Worm (Caenorhabditis elegans): ENCODE data around the gene nspb-8.
A peak's percentile ranks its signal among the peaks of the same experiment; 100 is the strongest.

The nspb-8 gene

DNA sequence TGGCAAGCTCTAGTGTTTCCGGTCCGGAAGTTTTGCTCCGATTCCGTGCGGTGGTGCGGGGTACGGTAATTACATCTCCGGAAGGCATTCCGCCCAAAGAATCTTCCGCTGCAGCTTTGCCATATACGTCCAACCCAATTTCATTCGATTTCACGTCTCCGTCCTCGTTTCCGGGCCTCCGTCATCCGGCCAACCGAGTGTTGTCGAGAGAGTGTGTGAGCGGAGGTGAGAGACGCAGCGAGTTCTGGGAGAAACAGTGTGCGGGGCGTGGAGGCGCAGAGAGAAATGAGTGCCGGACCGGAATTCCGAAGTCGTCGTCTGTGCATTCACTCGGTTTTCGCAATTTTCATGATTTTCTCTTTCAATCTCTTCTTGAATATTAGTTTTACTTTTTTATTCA lies 11.1 kb downstream of the nspb-8 start (continued):
- peak; percentile 48 for TF ChIP-seq nhr-71 (tag; optimal IDR thresholded peaks at IDR 0.05)
- peak; percentile 53 for TF ChIP-seq irx-1 (tag; optimal IDR thresholded peaks at IDR 0.05)
- TF ChIP-seq snu-23 (GFP tag; optimal IDR thresholded peaks at IDR 0.05): no peak
- peak; percentile 68 for TF ChIP-seq fkh-10 (GFP tag; optimal IDR thresholded peaks at IDR 0.05)
- TF ChIP-seq C16A3.4 (tag; optimal IDR thresholded peaks at IDR 0.05): no peak
- peak; percentile 83 for TF ChIP-seq lin-14 (GFP tag; optimal IDR thresholded peaks at IDR 0.05)
- TF ChIP-seq unc-62 (GFP tag; optimal IDR thresholded peaks at IDR 0.05): no peak
- TF ChIP-seq swsn-7 (tag; optimal IDR thresholded peaks at IDR 0.05): peak; percentile 22
- no peak for TF ChIP-seq nhr-19 (GFP tag; conservative IDR thresholded peaks at IDR 0.05)
- no peak for TF ChIP-seq F16B12.6 (tag; optimal IDR thresholded peaks at IDR 0.05)

DNA sequence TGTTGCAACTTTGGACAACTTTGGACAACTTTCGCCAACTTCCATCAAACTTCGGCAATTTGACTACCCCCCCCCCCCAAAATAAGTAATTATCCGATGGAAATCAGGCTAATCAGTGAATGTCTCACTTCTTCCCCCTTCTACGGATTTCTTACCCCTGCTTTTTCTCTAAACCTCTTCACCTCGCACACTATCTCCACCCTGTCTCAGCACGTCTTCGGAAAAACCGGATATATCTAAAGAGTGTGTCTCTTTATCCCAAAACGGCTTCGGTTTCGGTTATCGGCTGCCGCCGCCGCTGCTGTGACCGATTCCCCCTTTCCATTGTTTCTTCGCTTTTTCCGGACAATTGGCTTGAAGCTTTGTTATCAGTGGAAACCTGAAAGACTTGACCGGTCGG lies 12.6 kb downstream of the nspb-8 start:
- TF ChIP-seq ceh-88 (GFP tag; IDR thresholded peaks at IDR 0.05) (no peak), unc-130 (tag; optimal IDR thresholded peaks at IDR 0.05) (no peak), blmp-1 (tag; optimal IDR thresholded peaks at IDR 0.05) (peak; percentile 66)

DNA sequence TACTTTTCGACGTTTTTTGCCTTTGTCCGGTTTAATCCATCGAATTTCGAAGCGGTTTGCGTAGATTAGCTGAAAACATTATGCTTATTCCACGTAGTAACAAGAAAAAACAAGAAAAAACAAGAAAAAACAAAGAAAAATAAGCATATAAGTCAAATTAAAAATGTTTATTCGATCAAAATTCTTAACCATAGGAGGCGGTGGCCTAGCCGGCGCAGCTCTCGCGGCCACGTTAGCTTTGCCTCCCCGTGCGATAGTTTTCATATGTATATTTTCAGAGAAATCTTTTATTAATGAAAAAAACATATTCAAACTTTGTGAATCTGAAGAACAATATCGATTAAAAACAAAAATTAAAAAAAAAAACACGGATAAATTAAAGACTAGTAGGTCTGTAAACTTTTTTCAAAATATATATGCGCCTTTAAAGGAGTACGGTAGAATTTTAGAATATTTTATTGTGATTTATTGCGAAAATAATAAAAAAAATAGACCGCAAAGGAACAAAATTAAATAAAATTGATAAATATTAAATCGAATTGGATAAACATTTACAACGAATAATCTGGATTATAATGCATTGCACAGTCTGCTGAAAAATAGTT lies 16.6 kb downstream of the nspb-8 start:
- TF ChIP-seq lin-14 (GFP tag; optimal IDR thresholded peaks at IDR 0.05): peak; percentile 21
- TF ChIP-seq efl-1 (optimal IDR thresholded peaks at IDR 0.05): peak; percentile 31 to 45
- peak in 1 of 2 experiments; percentile 91 for TF ChIP-seq efl-1 (GFP tag; optimal IDR thresholded peaks at IDR 0.05 in 1 of 2)
- peak; percentile 57 for TF ChIP-seq F16B12.6 (tag; optimal IDR thresholded peaks at IDR 0.05)
- TF ChIP-seq nhr-90 (tag; optimal IDR thresholded peaks at IDR 0.05; ENCODE audit: poor library complexity): peak; percentile 6
- TF ChIP-seq lin-35 (GFP tag; optimal IDR thresholded peaks at IDR 0.05): peak in 1 of 2 experiments; percentile 31
- TF ChIP-seq nhr-85 (tag): peak; percentile 44
- peak in 1 of 3 experiments; percentile 38 for TF ChIP-seq dpl-1 (GFP tag; optimal IDR thresholded peaks at IDR 0.05)
- TF ChIP-seq rnt-1 (tag; optimal IDR thresholded peaks at IDR 0.05): peak; percentile 26
- peak in 1 of 2 experiments; percentile 14 for TF ChIP-seq ztf-11 (tag; optimal IDR thresholded peaks at IDR 0.05)
- TF ChIP-seq lsy-2 (tag; optimal IDR thresholded peaks at IDR 0.05): peak; percentile 78 to 95
- TF ChIP-seq nhr-71 (tag; optimal IDR thresholded peaks at IDR 0.05): peak; percentile 43
- peak; percentile 21; the same call in 1 of the 2 replicates for TF ChIP-seq isw-1 (GFP tag; IDR thresholded peaks at IDR 0.05)
- TF ChIP-seq lir-3 (tag; optimal IDR thresholded peaks at IDR 0.05; ENCODE audit: poor library complexity): peak; percentile 47
- peak; percentile 8 for TF ChIP-seq snu-23 (GFP tag; optimal IDR thresholded peaks at IDR 0.05)
- peak; percentile 34 for TF ChIP-seq nhr-47 (tag; optimal IDR thresholded peaks at IDR 0.05)
- peak; percentile 6 for TF ChIP-seq C16A3.4 (tag; optimal IDR thresholded peaks at IDR 0.05)

DNA sequence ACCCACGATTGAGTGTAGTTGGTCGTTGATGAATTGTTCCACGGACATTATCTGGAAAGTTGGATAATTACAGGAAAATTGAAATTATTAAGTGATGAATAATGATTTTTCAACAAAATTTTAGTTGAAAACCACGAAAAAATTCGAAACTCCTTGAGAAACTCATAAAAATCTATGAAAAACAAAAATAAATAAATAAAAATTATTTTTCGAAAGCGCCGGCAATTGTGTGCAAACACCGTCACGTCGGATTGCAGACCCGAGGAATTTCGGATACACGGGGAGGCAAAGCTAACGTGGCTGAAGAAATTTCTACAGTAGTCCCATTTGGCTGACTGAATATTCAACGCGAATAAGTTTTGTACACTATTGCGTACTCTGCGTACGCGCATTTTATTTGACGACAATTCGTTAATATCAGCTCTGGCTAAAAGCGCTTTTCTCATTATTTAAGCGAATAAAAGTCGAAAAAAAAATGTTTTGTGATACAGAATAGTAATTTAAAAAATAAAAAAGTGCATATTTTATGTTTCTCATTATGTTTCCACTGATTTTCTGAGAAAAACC lies 18.8 kb downstream of the nspb-8 start, which contains the start of gene mog-4:
Gene mog-4, minus strand, starts transcription at position 51 of the 567 bp plus-strand sequence.
- peak; percentile 93 for TF ChIP-seq F16B12.6 (tag; optimal IDR thresholded peaks at IDR 0.05)
- TF ChIP-seq nhr-237 (tag; optimal IDR thresholded peaks at IDR 0.05): peak; percentile 46
- peak; percentile 96 for TF ChIP-seq rnt-1 (tag; optimal IDR thresholded peaks at IDR 0.05)
- peak; percentile 54 for TF ChIP-seq C34B4.2 (tag; optimal IDR thresholded peaks at IDR 0.05)
- peak; percentile 81 for TF ChIP-seq unc-130 (tag; optimal IDR thresholded peaks at IDR 0.05)
- peak; percentile 98 for TF ChIP-seq nhr-90 (tag; optimal IDR thresholded peaks at IDR 0.05; ENCODE audit: poor library complexity)
- peak; percentile 93 for TF ChIP-seq sox-4 (tag; optimal IDR thresholded peaks at IDR 0.05)
- TF ChIP-seq isw-1 (GFP tag; IDR thresholded peaks at IDR 0.05): peak; percentile 100
- peak; percentile 73 for TF ChIP-seq efl-3 (GFP tag; optimal IDR thresholded peaks at IDR 0.05)
- TF ChIP-seq hpl-2 (GFP tag; optimal IDR thresholded peaks at IDR 0.05): peak; percentile 19
- TF ChIP-seq ztf-11 (tag; optimal IDR thresholded peaks at IDR 0.05): peak in 1 of 2 experiments; percentile 96
- TF ChIP-seq Y116A8C.19 (tag; optimal IDR thresholded peaks at IDR 0.05; ENCODE audit: borderline replicate concordance): peak; percentile 59
- TF ChIP-seq snu-23 (GFP tag; optimal IDR thresholded peaks at IDR 0.05): peak; percentile 98
- peak; percentile 73 for TF ChIP-seq lin-15B (tag; optimal IDR thresholded peaks at IDR 0.05)
- TF ChIP-seq C04F5.9 (tag; optimal IDR thresholded peaks at IDR 0.05): peak; percentile 97
- TF ChIP-seq fos-1 (tag; optimal IDR thresholded peaks at IDR 0.05): peak; percentile 26
- TF ChIP-seq egl-13 (tag; optimal IDR thresholded peaks at IDR 0.05): peak; percentile 96
- peak; percentile 98 for TF ChIP-seq dsc-1 (tag; optimal IDR thresholded peaks at IDR 0.05)
- TF ChIP-seq hlh-4 (tag; optimal IDR thresholded peaks at IDR 0.05): peak; percentile 67
- peak; percentile 89 for TF ChIP-seq fkh-4 (tag; optimal IDR thresholded peaks at IDR 0.05; ENCODE audit: borderline replicate concordance)
- peak; percentile 95 for TF ChIP-seq nhr-77 (tag; optimal IDR thresholded peaks at IDR 0.05)
- peak; percentile 99 for TF ChIP-seq nhr-71 (tag; optimal IDR thresholded peaks at IDR 0.05)
- peak; percentile 100 for TF ChIP-seq mab-9 (GFP tag; IDR thresholded peaks at IDR 0.05)
- peak; percentile 61 to 74 (median 63) for TF ChIP-seq ceh-82 (tag; optimal IDR thresholded peaks at IDR 0.05)
- peak; percentile 77 for TF ChIP-seq snpc-4 (tag; optimal IDR thresholded peaks at IDR 0.05)
- TF ChIP-seq irx-1 (tag; optimal IDR thresholded peaks at IDR 0.05): peak; percentile 95
- peak; percentile 34 for TF ChIP-seq ces-1 (GFP tag; optimal IDR thresholded peaks at IDR 0.05)
- peak; percentile 49 for TF ChIP-seq blmp-1 (tag; optimal IDR thresholded peaks at IDR 0.05)
